Worm (Caenorhabditis elegans) whole organism, young adult: ENCODE measurements around the gene C09F5.3.

Source experiments
- B0019.2 ChIP-seq: fragments of 200-800 bp; sonication (Bioruptor generic); conservative IDR thresholded peaks from 2 replicates; pipeline ENCODE4 v1.3.6; 2022; ENCODE audit warnings: missing genetic modification reagents, missing genetic modification characterization, missing compliant biosample characterization
- B0035.1 ChIP-seq: sonication (generic microtip); optimal IDR thresholded peaks from 2 replicates; lab custom pipeline; 2016; ENCODE audit warnings: missing genetic modification characterization, mild to moderate bottlenecking, missing compliant biosample characterization, missing genotype, missing genetic modification reagents
- B0261.1 ChIP-seq: sonication (generic microtip); optimal IDR thresholded peaks from 2 replicates; lab custom pipeline; 2016; ENCODE audit warnings: mild to moderate bottlenecking, missing genetic modification characterization, moderate library complexity, missing compliant biosample characterization
- F10E7.11 ChIP-seq: sonication (generic microtip); optimal IDR thresholded peaks from 2 replicates; lab custom pipeline; 2017; ENCODE audit warnings: mild to moderate bottlenecking, missing genetic modification characterization, moderate library complexity, missing compliant biosample characterization
- F37B4.10 ChIP-seq: fragments of 200-800 bp; sonication (Bioruptor generic); IDR thresholded peaks from 2 replicates; pipeline ENCODE4 v1.3.6; 2022; ENCODE audit warnings: missing genetic modification characterization, missing compliant biosample characterization
- F39B2.1 ChIP-seq: fragments of 200-800 bp; sonication (Bioruptor generic); IDR thresholded peaks from 2 replicates; pipeline ENCODE4 v1.3.6; 2022; ENCODE audit warnings: missing genetic modification reagents, missing genetic modification characterization, missing compliant biosample characterization
- F49E8.2 ChIP-seq: sonication (generic microtip); optimal IDR thresholded peaks from 3 replicates; lab custom pipeline; 2017; ENCODE audit warnings: missing genetic modification characterization, mild to moderate bottlenecking, missing compliant biosample characterization, antibody characterized with exemption, moderate library complexity; ENCODE audit not compliant: insufficient read depth
- F57A8.1 ChIP-seq: fragments of 200-800 bp; sonication (Bioruptor generic); optimal IDR thresholded peaks from 2 replicates; lab custom pipeline; 2018; ENCODE audit warnings: mild to moderate bottlenecking, missing genetic modification characterization, moderate library complexity, missing compliant biosample characterization
- T07F8.4 ChIP-seq: sonication (generic microtip); optimal IDR thresholded peaks from 2 replicates; lab custom pipeline; 2016; ENCODE audit warnings: mild to moderate bottlenecking, missing genetic modification characterization, moderate library complexity, missing compliant biosample characterization
- Y53G8AR.9 ChIP-seq: fragments of 200-800 bp; sonication (Bioruptor generic); conservative IDR thresholded peaks from 2 replicates; pipeline ENCODE4 v1.3.6; 2022; ENCODE audit warnings: missing genetic modification reagents, missing genetic modification characterization, missing compliant biosample characterization
- ZK185.1 ChIP-seq: sonication (generic microtip); optimal IDR thresholded peaks from 2 replicates; lab custom pipeline; 2016; ENCODE audit warnings: mild to moderate bottlenecking, missing genetic modification characterization, missing compliant biosample characterization; ENCODE audit not compliant: poor library complexity, severe bottlenecking
- ama-1 ChIP-seq, 3 experiments: fragments of 150-350 bp in 1 of 3; sonication (generic microtip) in 2 of 3; optimal IDR thresholded peaks; 2 replicates each; lab custom pipeline; 2014 to 2018; ENCODE audit warnings: missing biosample characterization in 2 of 3, missing genetic modification characterization in 2 of 3, missing genetic modification reagents in 2 of 3
- aptf-3 ChIP-seq: fragments of 200-800 bp; sonication (Bioruptor generic); IDR thresholded peaks from 2 replicates; pipeline ENCODE4 v1.3.6; 2022; ENCODE audit warnings: missing genetic modification characterization, missing compliant biosample characterization
- attf-3 ChIP-seq: fragments of 200-800 bp; sonication (Bioruptor generic); conservative IDR thresholded peaks from 2 replicates; pipeline ENCODE4 v1.3.6; 2022; ENCODE audit warnings: missing genetic modification reagents, missing genetic modification characterization, missing compliant biosample characterization
- attf-5 ChIP-seq: fragments of 200-800 bp; sonication (Bioruptor generic); optimal IDR thresholded peaks from 2 replicates; lab custom pipeline; 2018; ENCODE audit warnings: mild to moderate bottlenecking, missing genetic modification characterization, missing compliant biosample characterization
- attf-6 ChIP-seq: fragments of 200-800 bp; sonication (Bioruptor generic); IDR thresholded peaks from 2 replicates; pipeline ENCODE4 v1.3.6; 2022; ENCODE audit warnings: missing genetic modification reagents, missing genetic modification characterization, missing compliant biosample characterization
- bed-1 ChIP-seq: fragments of 200-800 bp; sonication (Bioruptor generic); IDR thresholded peaks from 2 replicates; pipeline ENCODE4 v1.3.6; 2022; ENCODE audit warnings: missing genetic modification reagents, missing genetic modification characterization, missing compliant biosample characterization
- cebp-1 ChIP-seq, 2 experiments: fragments of 200-800 bp in 1 of 2; sonication (Bioruptor generic) in 1 of 2; sonication (generic microtip) in 1 of 2; IDR thresholded peaks in 1 of 2; optimal IDR thresholded peaks in 1 of 2; 2 replicates each; pipeline versions ENCODE4 v1.3.6 to Lab custom; 2017 to 2022; ENCODE audit warnings: missing compliant biosample characterization in 2 of 2, missing genetic modification characterization in 2 of 2, mild to moderate bottlenecking in 1 of 2, missing genetic modification reagents in 1 of 2, moderate library complexity in 1 of 2
- ceh-100 ChIP-seq: fragments of 200-800 bp; sonication (Bioruptor generic); IDR thresholded peaks from 2 replicates; pipeline ENCODE4 v1.3.6; 2022; ENCODE audit warnings: missing genetic modification reagents, missing genetic modification characterization, missing compliant biosample characterization
- ceh-27 ChIP-seq: fragments of 200-800 bp; sonication (Bioruptor generic); optimal IDR thresholded peaks from 2 replicates; lab custom pipeline; 2018; ENCODE audit warnings: mild to moderate bottlenecking, missing genetic modification characterization, moderate library complexity, missing compliant biosample characterization
- ceh-58 ChIP-seq: fragments of 200-800 bp; sonication (Bioruptor generic); IDR thresholded peaks from 2 replicates; pipeline ENCODE4 v1.3.6; 2022; ENCODE audit warnings: missing genetic modification characterization, missing compliant biosample characterization
- die-1 ChIP-seq: sonication (generic microtip); optimal IDR thresholded peaks from 2 replicates; lab custom pipeline; 2016; ENCODE audit warnings: missing genotype, mild to moderate bottlenecking, missing genetic modification characterization, missing compliant biosample characterization
- dpff-1 ChIP-seq: sonication (generic microtip); optimal IDR thresholded peaks from 2 replicates; lab custom pipeline; 2017; ENCODE audit warnings: mild to moderate bottlenecking, missing genetic modification characterization, missing compliant biosample characterization
- egl-18 ChIP-seq: fragments of 200-800 bp; sonication (Bioruptor generic); IDR thresholded peaks from 2 replicates; pipeline ENCODE4 v1.3.6; 2022; ENCODE audit warnings: missing genetic modification reagents, missing genetic modification characterization, missing compliant biosample characterization
- egl-44 ChIP-seq: fragments of 200-800 bp; sonication (Bioruptor generic); IDR thresholded peaks from 2 replicates; pipeline ENCODE4 v1.3.6; 2022; ENCODE audit warnings: missing genetic modification reagents, missing genetic modification characterization, missing compliant biosample characterization
- ets-4 ChIP-seq: fragments of 200-800 bp; sonication (Bioruptor generic); optimal IDR thresholded peaks from 2 replicates; lab custom pipeline; 2018; ENCODE audit warnings: mild to moderate bottlenecking, missing genetic modification characterization, missing compliant biosample characterization
- him-1 ChIP-seq: sonication (generic microtip); optimal IDR thresholded peaks from 2 replicates; lab custom pipeline; 2016; ENCODE audit warnings: missing genotype, missing genetic modification reagents, missing genetic modification characterization, missing compliant biosample characterization
- hmg-20 ChIP-seq: fragments of 200-800 bp; sonication (Bioruptor generic); IDR thresholded peaks from 2 replicates; pipeline ENCODE4 v1.3.6; 2022; ENCODE audit warnings: missing genetic modification reagents, missing genetic modification characterization, missing compliant biosample characterization
- hsf-1 ChIP-seq: fragments of 200-800 bp; sonication (Bioruptor generic); IDR thresholded peaks from 2 replicates; pipeline ENCODE4 v1.3.6; 2022; ENCODE audit warnings: missing genetic modification reagents, missing genetic modification characterization, missing compliant biosample characterization
- lag-1 ChIP-seq: fragments of 200-800 bp; sonication (Bioruptor generic); IDR thresholded peaks from 2 replicates; pipeline ENCODE4 v1.3.6; 2022; ENCODE audit warnings: missing genetic modification reagents, missing genetic modification characterization, missing compliant biosample characterization
- let-526 ChIP-seq: fragments of 200-800 bp; sonication (Bioruptor generic); IDR thresholded peaks from 2 replicates; pipeline ENCODE4 v1.3.6; 2022; ENCODE audit warnings: missing genetic modification reagents, missing genetic modification characterization, missing compliant biosample characterization
- let-607 ChIP-seq, 2 experiments: fragments of 200-800 bp in 1 of 2; sonication (Bioruptor generic) in 1 of 2; sonication (generic microtip) in 1 of 2; optimal IDR thresholded peaks; 2 replicates each; lab custom pipeline; 2016 to 2018; ENCODE audit warnings: mild to moderate bottlenecking in 2 of 2, missing compliant biosample characterization in 2 of 2, missing genetic modification characterization in 2 of 2, moderate library complexity in 2 of 2, missing genotype in 1 of 2
- lin-35 ChIP-seq, 3 experiments: fragments of 150-350 bp in 2 of 3; sonication (generic microtip) in 1 of 3; optimal IDR thresholded peaks; 2 replicates each; lab custom pipeline; 2014 to 2018; ENCODE audit warnings: missing biosample characterization in 3 of 3, missing genetic modification characterization in 3 of 3, missing genetic modification reagents in 3 of 3
- lsl-1 ChIP-seq: fragments of 200-800 bp; sonication (Bioruptor generic); optimal IDR thresholded peaks from 2 replicates; lab custom pipeline; 2018; ENCODE audit warnings: mild to moderate bottlenecking, missing genetic modification characterization, moderate library complexity, missing compliant biosample characterization
- lsy-27 ChIP-seq: sonication (generic microtip); optimal IDR thresholded peaks from 2 replicates; lab custom pipeline; 2017; ENCODE audit warnings: missing genetic modification characterization, mild to moderate bottlenecking, missing compliant biosample characterization, antibody characterized with exemption, missing genotype, borderline replicate concordance; ENCODE audit not compliant: insufficient read depth
- madf-8 ChIP-seq: fragments of 200-800 bp; sonication (Bioruptor generic); conservative IDR thresholded peaks from 2 replicates; pipeline ENCODE4 v1.3.6; 2022; ENCODE audit warnings: missing genetic modification reagents, missing genetic modification characterization, missing compliant biosample characterization
- mes-4 ChIP-seq: sonication (generic microtip); optimal IDR thresholded peaks from 2 replicates; lab custom pipeline; 2016; ENCODE audit warnings: missing genotype, missing genetic modification characterization, missing compliant biosample characterization
- nfya-1 ChIP-seq: sonication (generic microtip); optimal IDR thresholded peaks from 2 replicates; lab custom pipeline; 2017; ENCODE audit warnings: antibody characterized with exemption, missing compliant biosample characterization, missing genetic modification characterization, borderline replicate concordance; ENCODE audit not compliant: insufficient read depth
- nfya-2 ChIP-seq: fragments of 200-800 bp; sonication (Bioruptor generic); IDR thresholded peaks from 2 replicates; pipeline ENCODE4 v1.3.6; 2022; ENCODE audit warnings: missing genetic modification reagents, missing genetic modification characterization, missing compliant biosample characterization
- nhr-179 ChIP-seq: sonication (generic microtip); optimal IDR thresholded peaks from 2 replicates; lab custom pipeline; 2016; ENCODE audit warnings: mild to moderate bottlenecking, missing genetic modification characterization, missing compliant biosample characterization
- nhr-27 ChIP-seq: fragments of 200-800 bp; sonication (Bioruptor generic); optimal IDR thresholded peaks from 2 replicates; lab custom pipeline; 2018; ENCODE audit warnings: mild to moderate bottlenecking, missing genetic modification characterization, moderate library complexity, missing compliant biosample characterization
- repo-1 ChIP-seq: sonication (generic microtip); optimal IDR thresholded peaks from 2 replicates; lab custom pipeline; 2017; ENCODE audit warnings: mild to moderate bottlenecking, missing genetic modification characterization, missing compliant biosample characterization
- sea-2 ChIP-seq: fragments of 200-800 bp; sonication (Bioruptor generic); IDR thresholded peaks from 2 replicates; pipeline ENCODE4 v1.3.6; 2022; ENCODE audit warnings: missing genetic modification characterization, missing compliant biosample characterization
- unc-130 ChIP-seq: sonication (generic microtip); optimal IDR thresholded peaks from 2 replicates; lab custom pipeline; 2016; ENCODE audit warnings: missing genetic modification reagents, missing genetic modification characterization, missing compliant biosample characterization
- xnd-1 ChIP-seq: sonication (generic microtip); optimal IDR thresholded peaks from 2 replicates; lab custom pipeline; 2016; ENCODE audit warnings: missing genotype, missing genetic modification reagents, missing genetic modification characterization, missing compliant biosample characterization
- zim-3 ChIP-seq: sonication (generic microtip); optimal IDR thresholded peaks from 2 replicates; lab custom pipeline; 2017; ENCODE audit warnings: mild to moderate bottlenecking, missing genetic modification characterization, moderate library complexity, missing compliant biosample characterization
- ztf-3 ChIP-seq: fragments of 200-800 bp; sonication (Bioruptor generic); optimal IDR thresholded peaks from 2 replicates; lab custom pipeline; 2018; ENCODE audit warnings: mild to moderate bottlenecking, missing genetic modification characterization, missing compliant biosample characterization

The C09F5.3 gene

DNA sequence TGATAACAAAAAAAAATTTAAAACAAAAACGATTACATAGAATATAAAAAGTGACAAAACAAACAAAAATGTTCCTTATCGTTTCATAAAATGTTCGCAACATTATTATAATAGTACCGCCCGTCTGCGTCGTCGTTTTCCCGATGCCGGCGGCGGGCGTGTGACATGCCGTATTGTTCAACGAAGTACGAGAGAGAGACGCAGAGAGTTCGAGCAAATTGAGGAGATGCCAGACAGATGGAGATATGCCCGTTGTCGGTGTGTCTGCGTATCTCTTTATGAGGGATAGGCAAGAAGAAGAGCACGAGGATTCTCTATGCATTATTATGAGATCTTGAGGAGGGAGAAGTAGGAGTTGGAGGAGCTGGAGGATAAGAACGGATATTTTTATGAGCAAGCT, 41.3 kb downstream of the C09F5.3 start (continued):
- TF ChIP-seq madf-8 (GFP tag; lab: Robert Waterston, UW): no peak
- TF ChIP-seq lin-35 (GFP tag; optimal IDR thresholded peaks at IDR 0.05; lab: Kevin White, UChicago): peak in 1 of 3 experiments; percentile 18
- peak; percentile 64 for TF ChIP-seq ets-4 (GFP tag; lab: Kevin White, UChicago)
- TF ChIP-seq zim-3: no peak
- TF ChIP-seq ama-1 (optimal IDR thresholded peaks at IDR 0.05; lab: Kevin White, UChicago): no peak
- TF ChIP-seq ama-1 (GFP tag; optimal IDR thresholded peaks at IDR 0.05; lab: Kevin White, UChicago): no peak
- TF ChIP-seq ztf-3 (GFP tag; lab: Kevin White, UChicago): no peak
- TF ChIP-seq B0035.1 (tag; lab: Kevin White, UChicago): no peak
- TF ChIP-seq xnd-1 (tag; lab: Kevin White, UChicago): no peak
- no peak for TF ChIP-seq mes-4 (tag; lab: Kevin White, UChicago)
- TF ChIP-seq T07F8.4 (tag; lab: Kevin White, UChicago): no peak
- no peak for TF ChIP-seq dpff-1 (tag; lab: Kevin White, UChicago)
- TF ChIP-seq aptf-3: no peak
- TF ChIP-seq let-607 (tag; optimal IDR thresholded peaks at IDR 0.05; lab: Kevin White, UChicago): peak; percentile 70 to 76
- no peak for TF ChIP-seq nhr-27
- TF ChIP-seq let-526 (GFP tag; lab: Robert Waterston, UW): no peak
- no peak for TF ChIP-seq hsf-1
- TF ChIP-seq ceh-27 (GFP tag; lab: Kevin White, UChicago): peak; percentile 92
- TF ChIP-seq F10E7.11 (tag; lab: Kevin White, UChicago): no peak
- no peak for TF ChIP-seq F57A8.1
- peak; percentile 52; the same call in 1 of the 2 replicates for TF ChIP-seq hmg-20 (GFP tag; lab: Robert Waterston, UW)
- TF ChIP-seq Y53G8AR.9 (GFP tag; lab: Robert Waterston, UW): peak; percentile 53; the same call in 1 of the 2 replicates
- no peak for TF ChIP-seq die-1
- TF ChIP-seq him-1 (tag; lab: Kevin White, UChicago): no peak
- no peak for TF ChIP-seq nfya-1
- no peak for TF ChIP-seq nhr-179 (tag; lab: Kevin White, UChicago)
- no peak for TF ChIP-seq attf-6 (GFP tag; lab: Robert Waterston, UW)
- TF ChIP-seq ZK185.1 (tag; lab: Kevin White, UChicago): no peak
- no peak for TF ChIP-seq B0019.2 (GFP tag; lab: Robert Waterston, UW)
- no peak for TF ChIP-seq attf-3 (GFP tag; lab: Robert Waterston, UW)
- TF ChIP-seq bed-1 (GFP tag; lab: Robert Waterston, UW): no peak
- no peak for TF ChIP-seq lsy-27 (tag; lab: Kevin White, UChicago)
- no peak for TF ChIP-seq lsl-1 (GFP tag; lab: Kevin White, UChicago)
- no peak for TF ChIP-seq sea-2
- TF ChIP-seq egl-18 (GFP tag; lab: Robert Waterston, UW): no peak
- no peak for TF ChIP-seq ceh-58 (GFP tag; lab: Robert Waterston, UW)
- no peak for TF ChIP-seq B0261.1
- TF ChIP-seq egl-44 (GFP tag; lab: Robert Waterston, UW): 0 out of 2 replicates have a peak, but pooled peaks have one; percentile 72
- TF ChIP-seq repo-1 (tag; lab: Kevin White, UChicago): peak; percentile 25
- TF ChIP-seq F39B2.1 (GFP tag; lab: Robert Waterston, UW): no peak
- no peak for TF ChIP-seq unc-130 (GFP tag; lab: Kevin White, UChicago)
- TF ChIP-seq F49E8.2: no peak
- no peak for TF ChIP-seq nfya-2
- TF ChIP-seq ceh-100 (GFP tag; lab: Robert Waterston, UW): no peak
- peak; percentile 49; the same call in 1 of the 2 replicates for TF ChIP-seq cebp-1 (GFP tag; IDR thresholded peaks at IDR 0.05; lab: Robert Waterston, UW)
- TF ChIP-seq cebp-1 (tag; optimal IDR thresholded peaks at IDR 0.05; lab: Kevin White, UChicago): peak; percentile 84
- no peak for TF ChIP-seq F37B4.10 (GFP tag; lab: Robert Waterston, UW)
- TF ChIP-seq lag-1 (GFP tag; lab: Robert Waterston, UW): no peak
- peak; percentile 97 for TF ChIP-seq attf-5
